Worm (Caenorhabditis elegans) whole organism, late embryonic: ENCODE results near the gene acox-3.
"Not testable (repeated sequence)": the region's sequence is repeated elsewhere in the genome, so short reads cannot be mapped to it uniquely, and the experiment has no call there.

ENCODE experiments used
- C08G9.2 ChIP-seq: sonication (generic microtip); optimal IDR thresholded peaks from 2 replicates; lab custom pipeline; 2016; ENCODE audit warnings: mild to moderate bottlenecking, missing genetic modification characterization, moderate library complexity, missing compliant biosample characterization
- C38D4.7 ChIP-seq: fragments of 200-800 bp; sonication (Bioruptor generic); optimal IDR thresholded peaks from 2 replicates; lab custom pipeline; 2018; ENCODE audit warnings: mild to moderate bottlenecking, missing genetic modification characterization, moderate library complexity, missing compliant biosample characterization
- K02D7.2 ChIP-seq: sonication (generic microtip); optimal IDR thresholded peaks from 2 replicates; lab custom pipeline; 2017; ENCODE audit warnings: mild to moderate bottlenecking, missing genetic modification characterization, missing compliant biosample characterization
- ahr-1 ChIP-seq: sonication (generic microtip); optimal IDR thresholded peaks from 2 replicates; lab custom pipeline; 2016; ENCODE audit warnings: missing genetic modification characterization, missing compliant biosample characterization
- ceh-14 ChIP-seq: sonication (generic microtip); optimal IDR thresholded peaks from 2 replicates; lab custom pipeline; 2016; ENCODE audit warnings: missing genotype, missing genetic modification characterization, missing compliant biosample characterization
- ceh-19 ChIP-seq: fragments of 200-800 bp; sonication (Bioruptor generic); optimal IDR thresholded peaks from 2 replicates; lab custom pipeline; 2018; ENCODE audit warnings: mild to moderate bottlenecking, missing genetic modification characterization, missing compliant biosample characterization
- ceh-22 ChIP-seq: sonication (generic microtip); optimal IDR thresholded peaks from 2 replicates; lab custom pipeline; 2017; ENCODE audit warnings: missing biosample characterization, missing genetic modification characterization
- ceh-30 ChIP-seq: fragments of 150-350 bp; optimal IDR thresholded peaks from 2 replicates; lab custom pipeline; 2014; ENCODE audit warnings: missing biosample characterization, missing genetic modification characterization
- ceh-6 ChIP-seq: fragments of 200-800 bp; sonication (Bioruptor generic); optimal IDR thresholded peaks from 2 replicates; lab custom pipeline; 2018; ENCODE audit warnings: mild to moderate bottlenecking, missing genetic modification characterization, missing compliant biosample characterization
- dve-1 ChIP-seq: sonication (generic microtip); optimal IDR thresholded peaks from 2 replicates; lab custom pipeline; 2017; ENCODE audit warnings: antibody characterized with exemption, mild to moderate bottlenecking, missing genetic modification characterization, missing compliant biosample characterization
- elt-2 ChIP-seq: sonication (generic microtip); optimal IDR thresholded peaks from 2 replicates; lab custom pipeline; 2016; ENCODE audit warnings: missing genetic modification reagents, missing genetic modification characterization, missing compliant biosample characterization
- fax-1 ChIP-seq: sonication (generic microtip); optimal IDR thresholded peaks from 2 replicates; lab custom pipeline; 2016; ENCODE audit warnings: missing genotype, missing genetic modification characterization, missing compliant biosample characterization
- fkh-10 ChIP-seq: fragments of 150-350 bp; optimal IDR thresholded peaks from 2 replicates; lab custom pipeline; 2014; ENCODE audit warnings: missing biosample characterization, missing genetic modification reagents, missing genetic modification characterization
- hlh-13 ChIP-seq: fragments of 200-800 bp; sonication (Bioruptor generic); optimal IDR thresholded peaks from 2 replicates; lab custom pipeline; 2018; ENCODE audit warnings: mild to moderate bottlenecking, missing genetic modification characterization, missing compliant biosample characterization
- hlh-30 ChIP-seq: sonication (generic microtip); optimal IDR thresholded peaks from 2 replicates; lab custom pipeline; 2017; ENCODE audit warnings: antibody characterized with exemption, missing genetic modification characterization, missing compliant biosample characterization; ENCODE audit not compliant: insufficient read depth
- hlh-6 ChIP-seq: sonication (generic microtip); optimal IDR thresholded peaks from 2 replicates; lab custom pipeline; 2016; ENCODE audit warnings: missing genotype, missing genetic modification characterization, missing compliant biosample characterization
- mec-3 ChIP-seq: sonication (generic microtip); optimal IDR thresholded peaks from 2 replicates; lab custom pipeline; 2016; ENCODE audit warnings: borderline replicate concordance, missing genetic modification characterization, missing compliant biosample characterization
- nfya-1 ChIP-seq: sonication (generic microtip); optimal IDR thresholded peaks from 2 replicates; lab custom pipeline; 2017; ENCODE audit warnings: missing genetic modification characterization, mild to moderate bottlenecking, missing compliant biosample characterization, antibody characterized with exemption, moderate library complexity
- nhr-232 ChIP-seq: sonication (generic microtip); optimal IDR thresholded peaks from 2 replicates; lab custom pipeline; 2016; ENCODE audit warnings: missing genetic modification characterization, missing compliant biosample characterization
- odd-2 ChIP-seq: sonication (generic microtip); optimal IDR thresholded peaks from 2 replicates; lab custom pipeline; 2017; ENCODE audit warnings: antibody characterized with exemption, mild to moderate bottlenecking, missing genetic modification characterization, missing compliant biosample characterization
- pag-3 ChIP-seq: sonication (generic microtip); optimal IDR thresholded peaks from 2 replicates; lab custom pipeline; 2016; ENCODE audit warnings: missing compliant biosample characterization, missing genetic modification characterization, borderline replicate concordance
- pax-1 ChIP-seq: fragments of 150-350 bp; optimal IDR thresholded peaks from 2 replicates; lab custom pipeline; 2014; ENCODE audit warnings: missing biosample characterization, missing genetic modification characterization
- pha-2 ChIP-seq: sonication (generic microtip); optimal IDR thresholded peaks from 2 replicates; lab custom pipeline; 2017; ENCODE audit warnings: mild to moderate bottlenecking, missing genetic modification characterization, missing compliant biosample characterization
- pqm-1 ChIP-seq: sonication (generic microtip); optimal IDR thresholded peaks from 2 replicates; lab custom pipeline; 2016; ENCODE audit warnings: missing genetic modification characterization, missing compliant biosample characterization
- pros-1 ChIP-seq: fragments of 150-350 bp; optimal IDR thresholded peaks from 2 replicates; lab custom pipeline; 2014; ENCODE audit warnings: missing biosample characterization, missing genetic modification reagents, missing genetic modification characterization
- ref-2 ChIP-seq: sonication (generic microtip); optimal IDR thresholded peaks from 2 replicates; lab custom pipeline; 2016; ENCODE audit warnings: missing genetic modification characterization, missing compliant biosample characterization
- rnt-1 ChIP-seq: sonication (generic microtip); optimal IDR thresholded peaks from 2 replicates; lab custom pipeline; 2016; ENCODE audit warnings: missing genetic modification characterization, missing compliant biosample characterization
- sox-2 ChIP-seq: fragments of 200-800 bp; sonication (Bioruptor generic); IDR thresholded peaks from 2 replicates; pipeline ENCODE4 v1.3.6; 2022; ENCODE audit warnings: missing genetic modification reagents, missing genetic modification characterization, missing compliant biosample characterization
- syd-9 ChIP-seq: sonication (generic microtip); optimal IDR thresholded peaks from 2 replicates; lab custom pipeline; 2016; ENCODE audit warnings: mild to moderate bottlenecking, missing genetic modification characterization, moderate library complexity, missing compliant biosample characterization
- ttx-3 ChIP-seq: sonication (generic microtip); optimal IDR thresholded peaks from 2 replicates; lab custom pipeline; 2016; ENCODE audit warnings: missing genetic modification reagents, missing genetic modification characterization, missing compliant biosample characterization
- unc-3 ChIP-seq, 2 experiments: fragments of 200-800 bp in 1 of 2; sonication (Bioruptor generic) in 1 of 2; sonication (generic microtip) in 1 of 2; conservative IDR thresholded peaks in 1 of 2; optimal IDR thresholded peaks in 1 of 2; 2 replicates each; pipeline versions ENCODE4 v1.3.6 to Lab custom; 2016 to 2022; ENCODE audit warnings: missing compliant biosample characterization in 2 of 2, missing genetic modification characterization in 2 of 2, missing genetic modification reagents in 1 of 2
- ztf-16 ChIP-seq: sonication (generic microtip); optimal IDR thresholded peaks from 2 replicates; lab custom pipeline; 2017; ENCODE audit warnings: missing genetic modification characterization, missing compliant biosample characterization

acox-3 gene

DNA sequence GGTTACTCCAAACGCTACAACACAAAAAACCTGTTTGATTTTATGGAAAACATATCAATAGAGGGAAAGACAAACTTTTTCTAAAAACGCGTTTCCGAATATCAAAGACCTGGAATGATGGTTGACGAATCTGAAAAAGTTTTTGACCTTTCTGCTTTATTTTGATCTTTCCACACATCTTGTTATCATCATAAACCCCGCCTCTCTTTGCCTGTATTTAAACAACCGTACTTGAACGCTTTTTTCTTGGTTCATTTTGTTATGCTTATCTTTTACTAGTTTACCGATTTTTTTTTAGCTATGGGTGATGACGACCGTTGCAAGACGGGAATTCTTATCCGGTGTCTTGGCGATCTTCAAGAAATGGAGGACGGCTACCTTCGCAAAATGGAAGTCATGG, 4.7 kb upstream of the acox-3 start, which contains the start of gene T13A10.2:
T13A10.2 (plus strand) TSS at position 301 of the 400 bp plus-strand sequence.
- not testable (repeated sequence) for TF ChIP-seq unc-3 (GFP tag; conservative IDR thresholded peaks at IDR 0.05; lab: Robert Waterston, UW); unc-3 (tag; optimal IDR thresholded peaks at IDR 0.05; lab: Kevin White, UChicago); nhr-232 (tag; lab: Kevin White, UChicago); pha-2 (tag; lab: Kevin White, UChicago)
- TF ChIP-seq, all 69 proteins: peak for 0; not testable (repeated sequence) for 69

DNA sequence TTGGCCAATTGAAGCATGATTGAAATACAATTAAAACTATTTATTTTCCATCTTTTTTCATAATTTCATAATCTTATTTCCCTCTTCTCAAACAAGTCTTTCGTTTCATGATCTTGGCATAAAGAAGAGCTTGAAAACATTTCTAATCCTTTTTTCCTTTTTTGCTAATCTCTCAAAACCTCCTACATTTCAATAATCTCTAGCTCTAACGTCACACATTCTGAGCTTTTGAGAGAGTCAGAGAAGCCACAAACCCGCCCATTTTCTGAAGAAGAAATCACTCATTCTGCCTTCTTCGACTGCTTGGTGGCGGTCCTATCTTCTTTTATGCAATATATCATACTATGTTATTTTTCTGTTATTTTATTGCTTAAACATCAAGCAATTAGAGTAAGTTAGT, 1.3 kb upstream of the acox-3 start, which contains the start of gene F58F9.1:
F58F9.1 (plus strand) TSS at position 251 of the 400 bp plus-strand sequence.
- no peak for TF ChIP-seq C08G9.2 (tag; lab: Kevin White, UChicago)
- TF ChIP-seq pag-3 = no peak
- TF ChIP-seq rnt-1 (tag; lab: Kevin White, UChicago) = no peak
- TF ChIP-seq hlh-13 (GFP tag; lab: Kevin White, UChicago) = no peak
- no peak for TF ChIP-seq ceh-22
- TF ChIP-seq mec-3 (tag; lab: Kevin White, UChicago) = no peak
- no peak for TF ChIP-seq odd-2 (tag; lab: Kevin White, UChicago)
- TF ChIP-seq ceh-6 (GFP tag; lab: Kevin White, UChicago) = no peak
- TF ChIP-seq ceh-19 (GFP tag; lab: Kevin White, UChicago) = no peak

- TF ChIP-seq ceh-14 (no peak), K02D7.2 (tag; lab: Kevin White, UChicago) (no peak), unc-3 (GFP tag; conservative IDR thresholded peaks at IDR 0.05; lab: Robert Waterston, UW) (no peak), unc-3 (tag; optimal IDR thresholded peaks at IDR 0.05; lab: Kevin White, UChicago) (no peak), ref-2 (tag; lab: Kevin White, UChicago) (no peak), fkh-10 (no peak), ceh-30 (tag; lab: Kevin White, UChicago) (no peak), syd-9 (no peak), nfya-1 (tag; lab: Kevin White, UChicago) (no peak)
- TF ChIP-seq, all 69 proteins: peak for 0
These were observed 8.3 kb downstream of the acox-3 start, which contains the start of gene F58F9.9 for ce11 chrIV:6239993-6240392. Gene F58F9.9, plus strand, starts transcription at chrIV:6240293.

ce11 chrIV:6237508-6238227, 10.6 kb downstream of the acox-3 start, which contains the start of the genes F58F9.6 and F58F9.8:
Gene F58F9.6, minus strand, starts transcription at chrIV:6237608.
Gene F58F9.8, plus strand, starts transcription at chrIV:6238177.
- TF ChIP-seq C38D4.7 (no peak), dve-1 (no peak), ref-2 (tag; lab: Kevin White, UChicago) (no peak), hlh-6 (no peak), ttx-3 (tag; lab: Kevin White, UChicago) (no peak), ceh-14 (no peak), ceh-22 (no peak), pqm-1 (no peak), rnt-1 (tag; lab: Kevin White, UChicago) (no peak), ztf-16 (tag; lab: Kevin White, UChicago) (no peak), sox-2 (GFP tag; lab: Robert Waterston, UW) (no peak), pax-1 (tag; lab: Kevin White, UChicago) (no peak), pros-1 (tag; lab: Kevin White, UChicago) (no peak), fax-1 (tag; lab: Kevin White, UChicago) (no peak), elt-2 (tag; lab: Kevin White, UChicago) (no peak), hlh-30 (tag; lab: Kevin White, UChicago) (no peak), ahr-1 (tag; lab: Kevin White, UChicago) (no peak)
